Worm (Caenorhabditis elegans): Measurements from ENCODE around the gene C52A10.3.

Gene C52A10.3

DNA sequence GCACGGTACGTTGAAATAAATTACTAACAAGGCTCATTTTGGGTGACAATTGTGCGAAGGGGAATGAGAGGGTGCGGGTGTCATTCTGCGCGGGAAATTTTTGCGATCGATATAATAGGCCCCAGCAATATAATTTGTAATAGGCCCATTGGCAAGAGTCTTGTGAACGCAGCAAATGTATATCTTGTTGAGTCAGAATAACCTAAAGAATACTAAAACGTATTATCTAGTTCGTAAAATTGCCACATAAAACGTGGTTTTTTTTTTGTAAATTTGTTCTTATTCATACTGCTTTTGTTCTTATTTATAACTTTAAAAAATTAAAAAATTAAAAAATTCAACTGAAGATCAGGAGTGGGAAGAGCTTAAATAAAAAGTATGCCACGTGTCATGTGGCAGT is at the start of gene C52A10.3:
C52A10.3 (minus strand) TSS at position 101 of the 400 bp plus-strand sequence.
- TF ChIP-seq unc-62 (GFP tag; optimal IDR thresholded peaks at IDR 0.05): no peak

DNA sequence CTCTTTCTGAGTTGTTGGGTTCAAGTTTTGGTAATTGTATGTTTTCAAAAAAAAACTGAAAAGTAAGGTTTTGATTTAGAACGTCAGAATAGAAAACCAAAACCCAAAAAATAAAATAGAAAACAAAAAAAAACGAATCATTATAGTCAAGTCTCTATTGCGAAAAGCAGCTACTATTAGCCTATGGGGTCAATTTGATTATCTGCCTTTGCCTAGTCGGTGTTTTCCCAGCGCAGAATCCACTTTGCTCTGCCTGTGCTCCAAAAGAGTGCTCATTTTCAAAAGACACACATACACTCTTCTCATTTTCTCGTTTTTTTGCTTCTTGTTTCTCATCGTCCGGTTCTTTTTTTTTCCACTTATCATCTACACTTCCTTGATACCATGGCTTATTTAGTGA is 49.4 kb upstream of the C52A10.3 start:
- TF ChIP-seq unc-62 (GFP tag; optimal IDR thresholded peaks at IDR 0.05): no peak

DNA sequence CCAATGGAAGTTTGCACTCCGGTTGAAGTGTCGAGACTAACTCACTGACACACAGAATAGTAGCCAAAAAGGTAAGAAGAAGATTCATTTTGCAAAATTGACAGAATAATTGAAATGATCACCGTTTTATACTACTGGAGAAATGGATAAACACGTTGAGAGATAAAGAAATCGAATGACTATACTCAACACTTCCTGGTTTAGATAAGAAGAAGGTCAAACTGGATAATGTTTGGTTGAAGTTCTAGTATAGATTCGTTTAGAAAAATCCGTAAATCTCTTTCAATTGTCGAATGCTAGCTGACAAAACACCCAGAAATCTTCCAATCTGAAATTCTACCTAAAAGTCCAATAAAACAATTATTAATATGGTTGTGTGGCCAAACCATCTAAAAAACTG is 48.0 kb upstream of the C52A10.3 start, which contains the start of gene Y49G5A.1:
Y49G5A.1 (minus strand) TSS at position 101 of the 400 bp plus-strand sequence.
- no peak for TF ChIP-seq unc-62 (GFP tag; optimal IDR thresholded peaks at IDR 0.05)

DNA sequence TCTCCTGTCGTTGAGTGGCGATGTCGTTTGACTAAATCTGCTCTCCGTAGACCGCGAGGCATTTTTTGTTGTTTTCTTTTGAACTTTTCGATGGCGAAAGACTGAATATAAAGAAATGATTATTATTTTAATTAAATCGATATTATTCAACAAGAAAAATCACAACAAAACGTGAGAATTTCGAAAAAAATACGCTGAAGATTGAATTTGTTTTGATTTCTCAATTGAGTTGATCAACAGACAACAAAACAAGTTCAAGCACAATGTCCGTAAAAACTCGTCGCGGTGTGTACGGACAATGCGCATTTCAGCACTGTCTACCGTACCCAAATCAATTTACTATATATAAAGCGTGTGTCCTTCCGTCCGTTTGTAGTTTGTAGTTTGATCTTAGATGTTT is 38.7 kb upstream of the C52A10.3 start, which contains the start of gene B0238.9:
B0238.9 (minus strand) TSS at position 101 of the 400 bp plus-strand sequence.
- TF ChIP-seq unc-62 (GFP tag; optimal IDR thresholded peaks at IDR 0.05): no peak

DNA sequence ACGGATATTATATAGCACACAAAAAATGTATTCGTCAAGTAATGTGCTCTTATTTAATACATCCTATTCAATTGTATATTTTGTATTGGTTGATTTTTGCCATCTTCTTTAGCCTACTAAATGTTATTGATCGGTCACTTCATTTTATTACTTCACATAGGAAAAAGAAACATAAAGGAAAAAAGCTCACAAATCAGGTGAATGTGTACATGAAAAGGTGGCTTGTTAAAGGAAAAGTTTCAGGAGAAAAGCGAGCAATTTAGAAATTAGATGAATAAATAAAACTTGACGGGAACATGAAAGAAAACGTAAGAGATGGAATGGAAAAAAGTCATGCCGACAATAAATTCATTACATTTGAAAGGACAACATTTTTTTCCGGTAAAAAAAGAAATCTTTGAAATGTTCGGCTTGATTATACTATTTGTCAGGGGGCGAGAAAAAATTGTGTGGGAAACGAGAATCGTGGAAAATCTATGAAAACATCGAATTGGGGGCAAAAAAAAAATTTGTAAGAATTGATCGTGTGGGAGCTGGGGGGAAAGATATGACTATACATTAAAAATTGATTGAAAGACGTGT is 36.2 kb upstream of the C52A10.3 start:
- TF ChIP-seq unc-62 (GFP tag; optimal IDR thresholded peaks at IDR 0.05): no peak

DNA sequence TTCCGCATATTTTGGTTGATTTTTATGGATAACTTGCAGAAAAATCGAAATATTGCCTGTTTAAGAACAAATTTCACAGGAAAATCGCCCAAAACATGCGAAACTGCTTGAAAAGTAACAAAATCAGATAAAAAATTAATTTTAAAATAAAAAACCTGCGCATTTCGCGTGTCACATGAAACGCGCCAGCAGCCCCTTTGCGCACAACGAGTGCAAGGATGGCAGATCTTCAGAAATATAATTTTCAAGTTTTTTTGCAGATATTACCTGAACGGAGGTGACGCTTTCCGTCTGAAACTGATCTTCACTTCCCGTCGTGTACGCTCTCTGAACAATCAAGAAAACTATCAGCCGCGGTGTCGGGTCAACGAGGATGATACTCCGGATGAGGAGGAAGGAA is 35.7 kb upstream of the C52A10.3 start:
- no peak for TF ChIP-seq unc-62 (GFP tag; optimal IDR thresholded peaks at IDR 0.05)

DNA sequence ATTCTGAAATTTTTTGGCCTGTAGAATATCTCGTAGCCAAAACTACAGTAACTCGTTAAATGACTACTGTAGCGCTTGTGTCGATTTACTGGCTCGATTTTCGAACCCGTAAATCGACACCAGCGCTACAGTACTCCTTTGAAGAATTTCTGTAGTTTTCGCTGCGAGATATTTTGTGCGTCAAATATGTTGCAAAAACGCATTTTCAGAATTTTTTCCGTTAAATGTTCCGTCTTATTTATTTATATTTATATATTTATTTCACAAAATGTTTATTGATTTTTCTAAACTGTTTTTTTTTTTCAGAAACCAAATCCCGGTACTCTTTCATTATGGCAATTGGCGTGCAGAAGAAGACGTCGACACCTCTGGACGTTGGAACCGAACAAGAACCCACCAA is 34.5 kb upstream of the C52A10.3 start, which contains the start of gene natc-2:
natc-2 (plus strand) TSS at position 301 of the 400 bp plus-strand sequence.
- no peak for TF ChIP-seq unc-62 (GFP tag; optimal IDR thresholded peaks at IDR 0.05)

DNA sequence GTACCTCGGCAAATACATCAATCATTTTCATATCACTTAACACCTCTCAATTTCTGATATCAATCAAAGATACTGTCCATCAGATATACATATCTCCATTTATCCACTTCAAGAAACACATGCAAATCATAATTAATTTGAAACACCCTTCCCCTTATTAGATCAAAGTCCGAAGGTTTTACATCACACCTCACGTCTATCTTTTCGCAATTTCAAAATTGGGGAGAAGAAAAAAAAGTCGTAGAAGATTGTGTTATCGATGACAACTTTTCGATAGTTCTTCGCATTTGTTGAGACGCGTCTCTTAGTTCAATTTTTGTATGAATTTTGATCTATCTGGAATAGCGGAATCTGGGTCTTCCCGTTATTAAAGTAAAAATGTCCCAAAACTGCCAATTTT is 33.9 kb upstream of the C52A10.3 start:
- TF ChIP-seq unc-62 (GFP tag; optimal IDR thresholded peaks at IDR 0.05): no peak

DNA sequence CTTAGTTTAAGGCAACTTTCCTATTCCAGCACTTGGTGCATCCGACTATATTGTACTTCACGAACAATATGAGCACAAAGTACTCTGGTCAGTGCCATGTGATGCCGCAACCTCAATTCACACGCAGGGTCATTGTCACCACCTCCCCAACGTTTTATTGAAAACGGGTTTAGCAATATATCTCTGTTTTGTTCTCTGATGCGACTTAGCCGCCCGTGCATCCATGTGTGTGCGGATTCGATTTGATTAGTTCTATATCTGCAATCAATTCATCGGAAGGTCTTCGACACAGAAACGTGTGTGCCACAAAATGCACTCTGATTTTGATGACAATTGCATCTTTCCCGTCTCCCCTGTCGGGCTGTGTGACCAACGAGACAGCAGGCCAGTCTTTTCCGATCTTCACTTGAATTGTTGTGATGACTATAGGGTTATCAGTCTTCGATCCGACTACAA is 33.3 kb upstream of the C52A10.3 start:
- TF ChIP-seq unc-62 (GFP tag; optimal IDR thresholded peaks at IDR 0.05): no peak

DNA sequence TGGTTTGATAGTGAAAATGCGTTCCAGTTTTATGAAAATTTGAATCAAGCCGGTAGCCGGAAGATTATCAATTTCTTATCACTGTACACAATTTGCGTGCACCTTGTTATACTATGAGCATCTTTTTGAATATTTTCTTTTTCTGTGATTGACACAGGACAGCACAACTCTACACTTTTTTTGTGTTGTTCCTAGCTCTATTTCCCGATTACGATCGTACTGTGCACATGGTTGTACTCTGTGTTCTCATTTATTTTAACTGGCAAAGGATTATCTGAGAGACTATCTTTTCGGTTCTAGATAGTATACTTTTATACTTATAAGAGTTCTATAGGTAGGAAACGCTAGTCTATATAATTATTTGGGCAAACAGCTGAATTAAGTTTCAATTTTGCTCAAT is 32.7 kb upstream of the C52A10.3 start:
- no peak for TF ChIP-seq unc-62 (GFP tag; optimal IDR thresholded peaks at IDR 0.05)

DNA sequence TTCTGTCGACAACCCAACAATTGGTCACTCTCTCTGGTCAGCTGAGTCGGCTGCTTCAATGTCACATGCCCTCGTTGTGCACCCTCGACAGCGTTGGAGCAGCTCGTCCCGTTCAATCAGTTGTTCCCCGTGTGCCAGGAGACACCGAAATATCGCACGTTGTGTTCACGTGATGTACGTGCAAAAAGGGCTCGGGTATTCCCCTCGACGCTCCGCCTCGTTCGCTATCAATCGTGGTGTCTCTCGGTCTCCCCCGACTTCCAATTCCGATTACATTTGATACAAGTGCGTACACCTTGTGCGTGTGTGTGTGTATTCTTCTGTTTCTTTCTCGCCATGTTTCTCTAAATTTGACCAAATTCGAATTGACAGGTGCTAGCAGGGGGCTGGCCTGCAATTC is 32.2 kb upstream of the C52A10.3 start:
- TF ChIP-seq unc-62 (GFP tag; optimal IDR thresholded peaks at IDR 0.05): no peak

DNA sequence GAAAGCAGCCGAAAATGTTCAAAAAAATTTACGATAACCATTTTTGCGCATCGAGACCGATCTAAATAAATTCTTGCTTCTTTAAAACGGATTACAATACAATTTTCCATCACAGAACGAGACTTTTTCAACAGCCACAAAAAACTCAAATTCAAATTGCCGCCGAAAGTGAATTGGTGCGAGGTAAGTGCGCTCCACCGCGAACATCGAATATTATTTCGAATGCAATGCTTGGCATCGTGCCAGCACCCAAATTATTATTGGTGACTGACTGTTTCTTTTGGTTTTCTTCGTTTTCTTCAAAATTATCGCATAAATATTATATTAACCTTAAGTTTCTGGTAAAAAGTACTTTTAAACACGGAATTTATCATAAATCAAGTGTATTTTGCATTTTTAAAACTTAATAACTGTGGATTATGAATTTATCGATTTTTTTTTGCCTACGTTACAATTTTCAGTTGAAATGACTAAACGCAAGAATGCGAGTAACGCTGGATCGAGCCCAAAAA is 29.8 kb upstream of the C52A10.3 start, which contains the start of gene penr-1:
penr-1 (plus strand) TSS at position 462 of the 512 bp plus-strand sequence.
- TF ChIP-seq unc-62 (GFP tag; optimal IDR thresholded peaks at IDR 0.05): no peak

DNA sequence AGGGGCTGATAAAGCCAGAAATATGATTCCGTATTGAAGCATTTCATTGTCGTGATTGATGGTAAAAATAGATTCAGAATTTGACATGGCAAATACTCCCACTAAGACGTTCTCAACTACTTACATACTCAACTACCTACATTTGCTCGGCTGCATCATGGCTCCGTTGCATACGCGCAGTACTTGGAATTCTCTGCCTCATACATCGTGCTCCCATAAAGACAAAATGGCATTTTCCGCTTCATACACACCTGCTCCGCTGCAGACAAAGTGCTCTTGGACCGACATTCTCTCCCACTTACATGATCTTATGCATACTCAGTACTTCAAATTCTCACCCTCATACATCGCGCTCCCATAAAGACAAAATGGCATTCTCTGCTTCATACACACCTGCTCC is 26.3 kb upstream of the C52A10.3 start, which contains the start of the genes srt-69 and B0238.12:
srt-69 (minus strand) TSS at position 101 of the 400 bp plus-strand sequence.
B0238.12 (plus strand) TSS at position 264 of the 400 bp plus-strand sequence.
- no peak for TF ChIP-seq unc-62 (GFP tag; optimal IDR thresholded peaks at IDR 0.05)

DNA sequence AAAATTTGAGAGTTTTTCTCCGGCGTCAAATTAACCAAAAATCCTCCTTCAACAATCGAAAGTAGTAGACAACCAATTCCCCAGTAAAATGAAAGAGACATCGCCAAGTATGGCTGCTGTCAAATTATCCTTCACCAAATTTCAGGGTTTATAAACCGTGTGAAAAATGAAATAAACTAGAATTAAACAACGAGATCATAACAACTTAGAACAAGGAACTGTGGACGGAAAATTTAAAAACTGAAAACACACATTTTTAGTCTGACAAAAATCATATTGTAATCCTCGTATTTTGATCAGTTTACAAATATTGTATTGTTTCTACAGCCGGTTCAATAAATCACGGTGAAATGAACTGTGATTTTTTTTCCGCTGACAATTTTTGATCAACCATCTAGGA is 23.7 kb upstream of the C52A10.3 start, which contains the start of gene cest-30:
cest-30 (minus strand) TSS at position 101 of the 400 bp plus-strand sequence.
- no peak for TF ChIP-seq unc-62 (GFP tag; optimal IDR thresholded peaks at IDR 0.05)

DNA sequence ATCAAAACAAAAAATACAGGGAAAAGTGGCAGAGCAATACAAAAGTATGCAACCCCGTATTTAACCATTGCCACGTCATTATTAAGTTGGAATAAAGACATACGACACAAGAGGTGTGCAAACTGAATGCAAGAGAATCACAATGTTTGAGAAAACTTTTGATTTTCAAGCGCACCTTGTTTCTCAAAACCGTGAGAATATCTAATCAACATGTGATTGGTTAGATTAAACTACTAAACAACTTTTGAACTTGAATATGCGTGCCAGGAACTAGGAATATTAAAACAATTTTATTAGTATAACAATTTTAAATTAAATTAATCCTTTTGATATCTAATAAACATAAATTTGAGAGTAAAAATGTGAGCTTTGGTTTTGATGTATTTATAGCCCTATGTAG is 20.1 kb upstream of the C52A10.3 start, which contains the start of gene srt-70:
srt-70 (minus strand) TSS at position 101 of the 400 bp plus-strand sequence.
- TF ChIP-seq unc-62 (GFP tag; optimal IDR thresholded peaks at IDR 0.05): no peak

DNA sequence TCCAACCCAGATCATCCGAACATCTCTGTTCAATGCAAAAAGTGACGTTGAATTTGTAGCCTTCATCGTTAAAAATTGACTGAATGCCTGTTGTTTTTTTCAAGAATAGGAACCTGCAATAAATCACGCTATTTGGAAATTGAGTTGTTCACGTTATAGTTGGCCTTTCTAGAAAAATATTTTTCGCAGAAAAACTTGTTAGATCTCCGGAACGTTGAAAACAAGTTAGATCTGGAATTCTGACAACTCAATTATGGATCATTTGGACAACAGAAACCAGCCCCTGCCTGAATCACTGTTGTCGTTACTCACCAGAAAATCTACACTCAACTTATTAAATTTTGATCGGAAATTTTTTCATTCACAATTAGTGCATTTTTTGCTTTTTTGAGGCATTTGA is 18.1 kb upstream of the C52A10.3 start, which contains the start of gene srt-67:
srt-67 (minus strand) TSS at position 101 of the 400 bp plus-strand sequence.
- no peak for TF ChIP-seq unc-62 (GFP tag; optimal IDR thresholded peaks at IDR 0.05)

DNA sequence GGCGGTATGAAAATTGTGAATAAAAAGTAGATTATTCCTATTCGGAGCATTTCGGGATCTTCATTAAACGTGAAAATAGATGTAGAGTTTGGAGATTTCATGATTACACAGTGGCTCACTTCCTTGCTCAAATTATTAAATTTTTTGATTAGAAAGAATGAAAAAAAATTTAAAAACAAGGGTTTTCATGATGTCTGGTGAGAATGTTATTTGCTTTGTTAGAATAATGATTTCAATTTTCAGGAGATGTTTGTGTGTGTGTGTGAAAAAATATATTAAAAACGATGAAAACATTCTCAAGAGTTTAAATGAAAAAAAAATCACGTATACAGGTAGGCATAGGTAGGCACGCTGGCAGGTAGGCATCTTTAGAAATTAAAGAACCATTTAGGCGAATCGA is 12.7 kb upstream of the C52A10.3 start, which contains the start of gene srt-68:
srt-68 (minus strand) TSS at position 101 of the 400 bp plus-strand sequence.
- no peak for TF ChIP-seq unc-62 (GFP tag; optimal IDR thresholded peaks at IDR 0.05)

Measured in whole organism, dauer.